Fruit fly (Drosophila melanogaster): ENCODE results near the gene Vps15.

The Vps15 gene

dm6 chr3R:9224807-9225206 lies 20.9 kb downstream of the Vps15 start (continued):
- TF ChIP-seq CG12104 (GFP tag; optimal IDR thresholded peaks at IDR 0.05) (peak; percentile 65), CTCF (GFP tag; optimal IDR thresholded peaks at IDR 0.05) (no peak), Pdp1 (GFP tag; optimal IDR thresholded peaks at IDR 0.05) (peak; percentile 64 to 87), cg (GFP tag; optimal IDR thresholded peaks at IDR 0.05) (no peak), hkb (optimal IDR thresholded peaks at IDR 0.05) (no peak), hkb (GFP tag; IDR thresholded peaks at IDR 0.05) (peak; percentile 82), TFAM (GFP tag; optimal IDR thresholded peaks at IDR 0.05) (no peak), CG18262 (tag; optimal IDR thresholded peaks at IDR 0.05) (peak; percentile 86), CG6175 (GFP tag; IDR thresholded peaks at IDR 0.05) (no peak), slbo (GFP tag; IDR thresholded peaks at IDR 0.05) (peak; percentile 77), Rx (GFP tag; IDR thresholded peaks at IDR 0.05) (no peak; the same call in 1 of the 2 replicates), CG15514 (GFP tag; optimal IDR thresholded peaks at IDR 0.05) (peak; percentile 21), odd (GFP tag; optimal IDR thresholded peaks at IDR 0.05) (no peak), Dbx (GFP tag; IDR thresholded peaks at IDR 0.05) (0 out of 3 replicates have a peak, but pooled peaks have one; percentile 43), Dad (GFP tag; optimal IDR thresholded peaks at IDR 0.05) (no peak), ci (GFP tag; IDR thresholded peaks at IDR 0.05) (peak; percentile 69; the same call in 2 of the 3 replicates), dm (GFP tag; optimal IDR thresholded peaks at IDR 0.05) (peak; percentile 11), jing (GFP tag; optimal IDR thresholded peaks at IDR 0.05) (no peak), Mrtf (GFP tag; IDR thresholded peaks at IDR 0.05) (0 out of 3 replicates have a peak, but pooled peaks have one; percentile 29), CG10274 (GFP tag; optimal IDR thresholded peaks at IDR 0.05) (no peak), CG10431 (GFP tag; optimal IDR thresholded peaks at IDR 0.05) (no peak), mirr (GFP tag; optimal IDR thresholded peaks at IDR 0.05) (no peak), CG32532 (GFP tag; IDR thresholded peaks at IDR 0.05) (peak; percentile 69), HHEX (GFP tag; optimal IDR thresholded peaks at IDR 0.05) (peak; percentile 52), CG6272 (GFP tag; IDR thresholded peaks at IDR 0.05) (peak; percentile 52), CG31365 (tag; optimal IDR thresholded peaks at IDR 0.05) (no peak), CG16779 (GFP tag; IDR thresholded peaks at IDR 0.05) (no peak), Gug (GFP tag; IDR thresholded peaks at IDR 0.05) (0 out of 4 replicates have a peak, but pooled peaks have one; percentile 15), abd-A (tag; optimal IDR thresholded peaks at IDR 0.05) (no peak), HLH54F (GFP tag; optimal IDR thresholded peaks at IDR 0.05) (peak; percentile 9), Hmx (GFP tag; optimal IDR thresholded peaks at IDR 0.05) (peak; percentile 16), sens (GFP tag) (peak; percentile 94), vnd (GFP tag; IDR thresholded peaks at IDR 0.05; ENCODE audit: partially characterized antibody) (no peak), Usf (GFP tag; optimal IDR thresholded peaks at IDR 0.05) (no peak), dmrt99B (tag; optimal IDR thresholded peaks at IDR 0.05) (peak; percentile 71), nerfin-2 (GFP tag; IDR thresholded peaks at IDR 0.05; ENCODE audit: partially characterized antibody) (no peak), CoRest (tag; optimal IDR thresholded peaks at IDR 0.05) (peak; percentile 59), ERR (GFP tag; optimal IDR thresholded peaks at IDR 0.05) (no peak), lmd (GFP tag; IDR thresholded peaks at IDR 0.05) (peak; percentile 75), dpn (GFP tag; optimal IDR thresholded peaks at IDR 0.05) (peak; percentile 41 to 64), BtbVII (GFP tag; optimal IDR thresholded peaks at IDR 0.05) (peak; percentile 36), sc (optimal IDR thresholded peaks at IDR 0.05) (no peak), sc (GFP tag; optimal IDR thresholded peaks at IDR 0.05) (peak; percentile 20), nerfin-1 (tag; optimal IDR thresholded peaks at IDR 0.05) (no peak), CG2120 (GFP tag; optimal IDR thresholded peaks at IDR 0.05) (peak; percentile 73), CG14965 (GFP tag; optimal IDR thresholded peaks at IDR 0.05; ENCODE audit: borderline replicate concordance) (no peak), Tbp (GFP tag; optimal IDR thresholded peaks at IDR 0.05) (no peak), gt (GFP tag; IDR thresholded peaks at IDR 0.05) (no peak), mam (GFP tag; optimal IDR thresholded peaks at IDR 0.05) (peak; percentile 34), Xrp1 (GFP tag; IDR thresholded peaks at IDR 0.05) (peak; percentile 83), jigr1 (GFP tag; IDR thresholded peaks at IDR 0.05) (no peak; the same call in 2 of the 3 replicates), her (GFP tag; optimal IDR thresholded peaks at IDR 0.05) (peak; percentile 10), sr (GFP tag; IDR thresholded peaks at IDR 0.05) (no peak)

Measured in whole organism, embryonic.